Worm (Caenorhabditis elegans) whole organism, L2 larva: ENCODE data around the gene C50F7.9.

Source experiments
- aly-2 ChIP-seq: fragments of 150-350 bp; optimal IDR thresholded peaks from 2 replicates; lab custom pipeline; 2014; ENCODE audit warnings: missing biosample characterization, missing genetic modification characterization
- nhr-237 ChIP-seq: fragments of 150-350 bp; optimal IDR thresholded peaks from 2 replicates; lab custom pipeline; 2014; ENCODE audit warnings: missing biosample characterization, missing genetic modification characterization
- snpc-4 ChIP-seq: fragments of 150-350 bp; optimal IDR thresholded peaks from 2 replicates; lab custom pipeline; 2014; ENCODE audit warnings: missing biosample characterization, missing genetic modification characterization

- no peak for TF ChIP-seq snpc-4
- no peak for TF ChIP-seq nhr-237 (tag; lab: Kevin White, UChicago)
- TF ChIP-seq aly-2, result no peak
These were observed 2.8 kb upstream of the C50F7.9 start, which contains the start of gene clx-1 for ce11 chrIV:7734619-7735018.
